Worm (Caenorhabditis elegans): ENCODE data around the gene sad-1.

sad-1 gene

DNA sequence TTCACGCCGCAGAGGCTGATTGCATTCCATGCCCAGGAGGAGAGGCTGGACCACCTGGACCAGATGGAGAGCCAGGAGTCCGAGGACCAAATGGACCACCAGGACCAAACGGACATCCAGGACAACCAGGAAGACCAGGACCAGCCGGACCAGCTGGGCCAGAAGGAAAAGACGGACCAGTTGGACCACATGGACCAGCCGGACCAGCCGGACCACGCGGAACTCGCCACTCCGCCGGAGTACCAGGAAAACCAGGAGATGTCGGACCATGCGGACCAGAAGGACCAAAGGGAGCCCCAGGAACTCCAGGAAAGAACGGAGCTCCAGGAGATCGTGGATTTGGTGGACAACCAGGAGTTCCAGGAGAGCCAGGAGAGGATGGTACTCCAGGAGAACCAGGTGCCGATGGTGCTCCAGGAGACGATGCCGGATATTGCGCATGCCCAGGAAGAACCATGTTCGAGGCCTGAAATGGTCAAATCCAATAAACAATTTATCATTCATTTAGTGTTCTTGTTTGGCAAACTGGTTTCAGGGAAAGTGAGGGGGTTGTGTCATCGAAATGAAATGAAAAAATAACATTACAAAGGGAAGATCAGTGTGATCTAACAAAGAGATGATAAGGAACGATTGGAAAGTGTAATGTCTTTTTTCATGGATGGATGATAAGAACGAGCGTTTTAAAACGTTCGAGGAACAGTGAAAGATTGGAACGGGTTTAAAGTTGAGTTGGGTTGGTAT is 30.4 kb downstream of the sad-1 start:
- TF ChIP-seq unc-39 (tag; optimal IDR thresholded peaks at IDR 0.05) (no peak), ham-2 (GFP tag; optimal IDR thresholded peaks at IDR 0.05) (no peak), hlh-1 (tag; optimal IDR thresholded peaks at IDR 0.05) (no peak), lin-13 (tag; optimal IDR thresholded peaks at IDR 0.05) (no peak), zip-8 (tag; optimal IDR thresholded peaks at IDR 0.05) (no peak), sem-2 (GFP tag; optimal IDR thresholded peaks at IDR 0.05) (no peak), nhr-12 (tag; optimal IDR thresholded peaks at IDR 0.05) (no peak), bed-3 (GFP tag; optimal IDR thresholded peaks at IDR 0.05) (no peak), ceh-39 (tag; optimal IDR thresholded peaks at IDR 0.05) (no peak), mls-2 (tag; optimal IDR thresholded peaks at IDR 0.05) (no peak), M03D4.4 (tag; optimal IDR thresholded peaks at IDR 0.05) (no peak), blmp-1 (tag; optimal IDR thresholded peaks at IDR 0.05) (no peak), sptf-1 (tag; optimal IDR thresholded peaks at IDR 0.05) (no peak), nhr-28 (tag; optimal IDR thresholded peaks at IDR 0.05) (no peak), flh-1 (GFP tag; optimal IDR thresholded peaks at IDR 0.05) (no peak), ceh-83 (GFP tag; optimal IDR thresholded peaks at IDR 0.05) (no peak), tbx-8 (GFP tag; optimal IDR thresholded peaks at IDR 0.05) (no peak), ces-1 (GFP tag; optimal IDR thresholded peaks at IDR 0.05) (no peak), nhr-76 (tag; optimal IDR thresholded peaks at IDR 0.05) (no peak), nhr-2 (tag; optimal IDR thresholded peaks at IDR 0.05) (no peak)

DNA sequence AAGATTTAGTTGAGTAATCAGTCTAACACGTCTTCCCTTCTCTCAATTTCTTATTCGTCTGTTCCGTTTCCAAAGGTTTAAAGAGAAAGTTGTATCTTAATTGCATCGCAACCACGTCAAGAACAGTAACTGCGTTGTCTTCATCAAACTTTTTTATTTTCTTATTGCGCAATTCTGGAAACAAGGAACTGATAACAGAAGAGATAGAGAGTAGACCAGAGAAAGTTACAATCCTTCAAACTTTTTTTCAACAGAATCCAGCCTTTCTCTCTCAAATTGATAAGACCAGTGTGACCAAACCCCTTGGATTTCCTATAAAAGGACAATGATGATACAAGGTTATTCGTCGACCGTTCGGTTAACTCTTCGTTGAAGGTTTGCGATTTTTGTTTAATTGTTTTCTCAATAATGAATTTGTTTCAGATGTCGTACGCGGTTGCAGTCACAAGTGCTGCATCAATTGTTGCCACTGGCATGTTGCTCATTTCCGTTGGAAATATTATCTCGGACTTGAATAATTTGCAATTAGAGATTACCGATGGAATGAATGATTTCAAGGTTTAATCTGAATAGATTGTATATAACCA is 31.3 kb downstream of the sad-1 start, which contains the start of gene col-184:
Gene col-184, plus strand, starts transcription at position 409 of the 587 bp plus-strand sequence.
- TF ChIP-seq zip-8 (tag; optimal IDR thresholded peaks at IDR 0.05): peak; percentile 52
- no peak for TF ChIP-seq nhr-12 (tag; optimal IDR thresholded peaks at IDR 0.05)
- TF ChIP-seq nhr-237 (tag; optimal IDR thresholded peaks at IDR 0.05): no peak
- TF ChIP-seq ces-1 (GFP tag; optimal IDR thresholded peaks at IDR 0.05): no peak
- no peak for TF ChIP-seq unc-39 (tag; optimal IDR thresholded peaks at IDR 0.05)

DNA sequence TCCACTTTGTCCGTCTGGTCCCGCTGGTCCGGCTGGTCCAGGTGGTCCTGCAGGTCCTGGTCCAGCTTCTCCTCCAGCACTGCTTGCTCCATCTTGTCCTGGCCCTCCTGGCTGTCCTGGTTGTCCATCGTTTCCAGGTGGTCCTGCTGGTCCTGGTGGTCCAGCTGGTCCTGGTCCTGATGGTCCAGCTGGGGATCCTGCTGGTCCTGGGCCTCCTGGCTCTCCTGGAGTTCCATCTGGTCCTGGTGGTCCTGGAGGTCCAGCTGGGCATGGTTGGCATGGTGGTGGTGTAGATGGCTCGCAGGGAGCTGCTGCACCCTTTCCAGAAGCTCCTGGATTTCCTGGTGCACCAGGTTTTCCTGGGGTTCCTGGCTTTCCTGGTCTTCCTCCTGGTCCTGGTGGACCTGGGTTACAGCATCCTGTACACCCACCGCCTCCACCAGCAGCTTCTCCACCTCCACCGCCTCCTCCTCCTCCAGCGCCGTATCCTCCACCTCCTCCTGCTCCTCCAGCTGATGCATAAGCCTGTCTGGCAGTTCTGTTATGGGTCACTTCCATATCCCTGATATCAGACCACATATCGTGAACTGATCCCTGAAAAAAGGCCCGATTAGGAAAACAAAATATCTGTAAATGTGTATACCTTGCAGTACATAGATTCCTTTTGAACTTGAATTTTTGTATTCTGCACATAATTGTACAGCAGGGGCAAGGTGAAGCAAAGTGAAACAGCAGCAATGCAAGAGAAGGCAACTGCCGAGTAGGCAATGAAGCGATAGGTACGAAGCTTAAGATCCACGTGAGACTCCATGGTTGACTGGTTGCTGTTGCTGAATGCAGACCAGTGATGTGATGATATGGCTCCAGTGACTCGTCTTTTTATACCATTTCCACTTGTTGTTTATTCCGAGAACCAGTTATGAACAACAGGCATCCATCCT is 33.3 kb downstream of the sad-1 start, which contains the start of gene col-183:
Gene col-183, minus strand, starts transcription at position 839 of the 941 bp plus-strand sequence.
- no peak for TF ChIP-seq nhr-76 (tag; optimal IDR thresholded peaks at IDR 0.05)
- no peak for TF ChIP-seq pha-4 (tag; optimal IDR thresholded peaks at IDR 0.05)
- no peak for TF ChIP-seq lin-13 (tag; optimal IDR thresholded peaks at IDR 0.05)
- TF ChIP-seq ham-2 (GFP tag; optimal IDR thresholded peaks at IDR 0.05): no peak
- TF ChIP-seq tbx-8 (GFP tag; optimal IDR thresholded peaks at IDR 0.05): no peak
- TF ChIP-seq M03D4.4 (tag; optimal IDR thresholded peaks at IDR 0.05): no peak
- TF ChIP-seq cnd-1 (tag; optimal IDR thresholded peaks at IDR 0.05): no peak
- TF ChIP-seq zip-8 (tag; optimal IDR thresholded peaks at IDR 0.05): no peak
- TF ChIP-seq unc-62 (GFP tag; optimal IDR thresholded peaks at IDR 0.05): no peak
- TF ChIP-seq nhr-237 (tag; optimal IDR thresholded peaks at IDR 0.05): no peak
- TF ChIP-seq mab-5 (tag; optimal IDR thresholded peaks at IDR 0.05): no peak
- no peak for TF ChIP-seq sptf-1 (tag; optimal IDR thresholded peaks at IDR 0.05)
- no peak for TF ChIP-seq ceh-43 (GFP tag; optimal IDR thresholded peaks at IDR 0.05)
- TF ChIP-seq lin-32 (GFP tag; optimal IDR thresholded peaks at IDR 0.05): no peak
- TF ChIP-seq nhr-12 (tag; optimal IDR thresholded peaks at IDR 0.05): no peak
- no peak for TF ChIP-seq bed-3 (GFP tag; optimal IDR thresholded peaks at IDR 0.05)
- TF ChIP-seq nhr-28 (tag; optimal IDR thresholded peaks at IDR 0.05): no peak
- TF ChIP-seq drap-1 (GFP tag; optimal IDR thresholded peaks at IDR 0.05): no peak

DNA sequence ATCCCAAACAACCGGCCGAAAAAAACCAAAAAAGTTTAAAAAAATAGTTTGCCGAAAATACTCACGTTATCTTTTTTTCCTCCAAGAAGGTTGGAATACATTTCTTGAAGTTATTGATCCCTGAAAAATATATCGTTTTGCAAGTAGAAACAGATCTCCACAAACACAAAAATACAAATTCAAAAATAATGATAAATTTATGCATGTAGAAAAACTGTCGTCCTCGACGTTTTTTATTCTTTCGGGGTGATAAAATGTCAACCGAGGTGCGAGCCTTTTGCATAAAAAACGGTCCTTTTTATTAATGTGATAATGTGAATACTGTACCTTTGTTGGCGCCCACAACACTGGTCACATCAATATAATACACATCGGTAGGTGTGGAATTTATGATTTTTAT is 36.7 kb downstream of the sad-1 start, which contains the start of gene F02D10.2:
Gene F02D10.2, minus strand, starts transcription at position 101 of the 400 bp plus-strand sequence.
- no peak for TF ChIP-seq unc-62 (GFP tag; optimal IDR thresholded peaks at IDR 0.05)
- no peak for TF ChIP-seq nhr-237 (tag; optimal IDR thresholded peaks at IDR 0.05)
- TF ChIP-seq ceh-39 (tag; optimal IDR thresholded peaks at IDR 0.05): no peak
- no peak for TF ChIP-seq lin-32 (GFP tag; optimal IDR thresholded peaks at IDR 0.05)
- no peak for TF ChIP-seq nhr-2 (tag; optimal IDR thresholded peaks at IDR 0.05)
- TF ChIP-seq ceh-43 (GFP tag; optimal IDR thresholded peaks at IDR 0.05): no peak
- TF ChIP-seq nhr-28 (tag; optimal IDR thresholded peaks at IDR 0.05): no peak
- no peak for TF ChIP-seq cnd-1 (tag; optimal IDR thresholded peaks at IDR 0.05)
- TF ChIP-seq unc-120 (tag; optimal IDR thresholded peaks at IDR 0.05; ENCODE audit: poor library complexity, severe bottlenecking): no peak
- no peak for TF ChIP-seq ces-1 (GFP tag; optimal IDR thresholded peaks at IDR 0.05)
- no peak for TF ChIP-seq bed-3 (GFP tag; optimal IDR thresholded peaks at IDR 0.05)
- TF ChIP-seq ztf-11 (tag; optimal IDR thresholded peaks at IDR 0.05): no peak
- no peak for TF ChIP-seq mls-2 (tag; optimal IDR thresholded peaks at IDR 0.05)
- TF ChIP-seq tbx-8 (GFP tag; optimal IDR thresholded peaks at IDR 0.05): no peak
- no peak for TF ChIP-seq pha-4 (tag; optimal IDR thresholded peaks at IDR 0.05)
- TF ChIP-seq zip-8 (tag; optimal IDR thresholded peaks at IDR 0.05): no peak
- no peak for TF ChIP-seq snpc-4 (tag; optimal IDR thresholded peaks at IDR 0.05)
- TF ChIP-seq elt-1 (tag; optimal IDR thresholded peaks at IDR 0.05; ENCODE audit: borderline replicate concordance, insufficient read depth): no peak
- TF ChIP-seq ceh-83 (GFP tag; optimal IDR thresholded peaks at IDR 0.05): no peak
